Worm (Caenorhabditis elegans): ENCODE data around the gene irld-49.

Gene irld-49

DNA sequence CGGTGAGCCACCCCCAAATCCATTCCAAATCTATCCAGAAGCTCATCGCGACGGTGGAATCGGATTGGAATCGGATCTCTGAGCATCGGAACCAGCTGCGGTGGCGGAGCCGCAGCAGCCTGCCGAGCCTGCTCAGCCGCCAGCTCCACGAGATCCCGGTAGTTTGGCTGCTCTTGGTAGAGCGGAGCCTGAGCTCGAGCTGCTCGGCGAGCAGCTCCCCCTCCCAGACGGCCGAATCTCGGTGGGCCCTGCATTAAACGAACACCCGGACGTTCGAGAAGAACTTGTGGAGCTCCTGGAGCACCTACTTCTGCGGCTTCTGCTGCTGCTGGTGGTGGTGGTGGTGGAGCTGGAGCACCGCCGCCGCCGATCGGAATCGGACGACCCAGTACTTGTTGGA is 40.2 kb upstream of the irld-49 start (continued):
- TF ChIP-seq ceh-14 (tag; optimal IDR thresholded peaks at IDR 0.05) = no peak

DNA sequence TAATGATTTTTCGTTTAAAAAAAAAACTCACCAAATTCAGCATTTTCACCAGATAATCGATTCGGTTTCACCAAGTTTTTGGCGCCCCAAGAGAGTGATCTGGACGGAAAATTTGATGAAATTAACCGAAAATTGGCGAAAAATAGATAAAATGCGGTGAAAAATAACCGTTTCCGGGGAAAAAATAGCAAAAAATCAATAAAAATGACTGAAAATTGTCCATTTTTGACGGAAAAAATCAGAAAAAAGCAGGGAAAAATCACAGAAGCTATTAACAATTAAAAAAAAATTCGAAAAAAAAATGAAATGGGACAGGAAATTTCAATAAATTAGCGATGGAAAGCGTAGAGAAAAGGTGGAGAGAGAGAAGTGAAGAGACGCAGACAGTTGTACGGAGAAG is 30.5 kb upstream of the irld-49 start, which contains the start of gene ubc-15:
TSS of gene ubc-15 (minus strand) at position 101 of the 400 bp plus-strand sequence.
- TF ChIP-seq ceh-22 (tag; optimal IDR thresholded peaks at IDR 0.05) (no peak), fkh-10 (GFP tag; optimal IDR thresholded peaks at IDR 0.05) (no peak), dmd-4 (tag; optimal IDR thresholded peaks at IDR 0.05; ENCODE audit: borderline replicate concordance) (no peak), pag-3 (tag; optimal IDR thresholded peaks at IDR 0.05; ENCODE audit: borderline replicate concordance) (no peak), T23F11.4 (GFP tag; optimal IDR thresholded peaks at IDR 0.05) (no peak), pat-9 (tag; optimal IDR thresholded peaks at IDR 0.05) (no peak), lin-11 (tag; optimal IDR thresholded peaks at IDR 0.05) (no peak), nhr-11 (tag; optimal IDR thresholded peaks at IDR 0.05) (no peak), C08G9.2 (tag; optimal IDR thresholded peaks at IDR 0.05) (no peak), pqm-1 (tag; optimal IDR thresholded peaks at IDR 0.05) (no peak), gmeb-2 (tag; optimal IDR thresholded peaks at IDR 0.05) (no peak)

- TF ChIP-seq ceh-22 (tag; optimal IDR thresholded peaks at IDR 0.05) = no peak
- no peak for TF ChIP-seq hlh-30 (tag; optimal IDR thresholded peaks at IDR 0.05; ENCODE audit: insufficient read depth)
- no peak for TF ChIP-seq npax-4 (tag; optimal IDR thresholded peaks at IDR 0.05)
- TF ChIP-seq ceh-45 (GFP tag; IDR thresholded peaks at IDR 0.05) = no peak
- TF ChIP-seq unc-55 (GFP tag; optimal IDR thresholded peaks at IDR 0.05) = no peak
- no peak for TF ChIP-seq hlh-13 (GFP tag; optimal IDR thresholded peaks at IDR 0.05)
- no peak for TF ChIP-seq K09A11.1 (tag; optimal IDR thresholded peaks at IDR 0.05; ENCODE audit: insufficient read depth)
- TF ChIP-seq ceh-48 (tag; optimal IDR thresholded peaks at IDR 0.05) = peak; percentile 38
- peak; percentile 11 for TF ChIP-seq C08G9.2 (tag; optimal IDR thresholded peaks at IDR 0.05)
- TF ChIP-seq pha-4 (tag; optimal IDR thresholded peaks at IDR 0.05) = no peak
Observed at ce11 chrII:2919074-2919857, 24.7 kb upstream of the irld-49 start, which contains the start of the genes ncap-1 and Y110A2AR.1. TSS of gene ncap-1 (minus strand) at chrII:2919314. TSS of gene Y110A2AR.1 (plus strand) at chrII:2919710.

ce11 chrII:2920234-2920633 is 23.7 kb upstream of the irld-49 start:
- TF ChIP-seq ceh-31 (tag; optimal IDR thresholded peaks at IDR 0.05) (no peak), ahr-1 (tag; optimal IDR thresholded peaks at IDR 0.05) (no peak), fkh-6 (tag; optimal IDR thresholded peaks at IDR 0.05) (no peak), ceh-34 (tag; optimal IDR thresholded peaks at IDR 0.05) (no peak), rnt-1 (tag; optimal IDR thresholded peaks at IDR 0.05) (no peak), sox-2 (GFP tag; IDR thresholded peaks at IDR 0.05) (no peak), unc-86 (tag; optimal IDR thresholded peaks at IDR 0.05) (no peak), dmd-4 (tag; optimal IDR thresholded peaks at IDR 0.05; ENCODE audit: borderline replicate concordance) (no peak)

DNA sequence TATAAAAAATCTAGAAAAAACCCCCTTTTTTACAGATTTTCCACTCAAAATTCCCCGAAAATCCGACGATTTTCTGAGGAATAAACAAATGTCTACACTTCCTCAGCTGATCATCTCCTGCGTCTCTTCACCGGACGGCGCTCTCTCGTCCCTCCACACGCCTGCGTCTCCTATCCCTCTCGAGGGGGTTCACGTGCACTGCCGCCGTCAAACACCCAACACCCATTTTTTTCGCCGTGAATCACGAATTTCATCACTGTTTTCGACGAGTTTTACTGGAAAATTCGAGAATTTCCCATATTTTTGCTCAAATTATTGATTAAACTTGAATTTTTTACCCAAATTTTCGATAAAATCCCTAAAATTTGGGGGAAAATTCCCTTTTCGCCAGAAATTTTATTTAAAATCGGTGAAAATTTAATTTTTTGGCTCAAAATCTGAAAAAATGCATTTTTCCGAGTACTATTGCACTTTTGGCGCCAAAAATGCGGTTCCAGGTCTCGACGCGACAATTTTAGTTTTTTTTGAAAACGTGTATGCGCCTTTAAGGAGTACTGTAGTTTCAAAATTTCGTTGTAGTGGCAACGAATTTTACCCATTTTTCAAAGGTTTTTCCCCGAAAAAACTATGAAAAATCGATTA is 23.0 kb upstream of the irld-49 start:
- TF ChIP-seq unc-55 (GFP tag; optimal IDR thresholded peaks at IDR 0.05) (peak; percentile 44), ceh-2 (tag; optimal IDR thresholded peaks at IDR 0.05) (no peak), fkh-10 (GFP tag; optimal IDR thresholded peaks at IDR 0.05) (no peak), ceh-45 (GFP tag; IDR thresholded peaks at IDR 0.05) (no peak), pat-9 (tag; optimal IDR thresholded peaks at IDR 0.05) (no peak), elt-2 (tag; optimal IDR thresholded peaks at IDR 0.05) (no peak), ceh-19 (GFP tag; optimal IDR thresholded peaks at IDR 0.05) (no peak), madf-2 (tag; optimal IDR thresholded peaks at IDR 0.05) (no peak), hlh-30 (tag; optimal IDR thresholded peaks at IDR 0.05; ENCODE audit: insufficient read depth) (peak; percentile 89), ceh-30 (tag; optimal IDR thresholded peaks at IDR 0.05) (no peak), ceh-22 (tag; optimal IDR thresholded peaks at IDR 0.05) (no peak), nfya-1 (tag; optimal IDR thresholded peaks at IDR 0.05) (peak; percentile 9), dmd-4 (tag; optimal IDR thresholded peaks at IDR 0.05; ENCODE audit: borderline replicate concordance) (no peak), tbx-7 (tag; optimal IDR thresholded peaks at IDR 0.05) (no peak)
